Worm (Caenorhabditis elegans): Measurements from ENCODE around the gene oac-5.
A peak's percentile ranks its signal among the peaks of the same experiment; 100 is the strongest.

ce11 chrV:16309523-16309922 lies 17.0 kb downstream of the oac-5 start, which contains the start of gene oac-7:
- TF ChIP-seq jun-1 (tag; optimal IDR thresholded peaks at IDR 0.05) (no peak), egl-27 (tag; optimal IDR thresholded peaks at IDR 0.05) (no peak), nhr-77 (tag; optimal IDR thresholded peaks at IDR 0.05) (no peak), nhr-28 (tag; optimal IDR thresholded peaks at IDR 0.05) (peak; percentile 72)
